Fruit fly (Drosophila melanogaster): ENCODE measurements around the gene Vha100-1.

- TF ChIP-seq CG2199 (GFP tag; IDR thresholded peaks at IDR 0.05) (no peak), CG7786 (GFP tag; optimal IDR thresholded peaks at IDR 0.05) (no peak), C15 (GFP tag; IDR thresholded peaks at IDR 0.05) (no peak), ab (GFP tag; optimal IDR thresholded peaks at IDR 0.05) (no peak), Asciz (GFP tag; optimal IDR thresholded peaks at IDR 0.05) (no peak), CG18619 (GFP tag; optimal IDR thresholded peaks at IDR 0.05) (no peak), CG3847 (GFP tag; IDR thresholded peaks at IDR 0.05) (no peak), Hmr (GFP tag; optimal IDR thresholded peaks at IDR 0.05) (no peak)
Measured at dm6 chr3R:29082511-29083296, 48.3 kb upstream of the Vha100-1 start.
